Worm (Caenorhabditis elegans) whole organism, L4 larva: ENCODE data around the gene drn-1.

Source experiments
- F49E8.2 ChIP-seq: sonication (generic microtip); optimal IDR thresholded peaks from 2 replicates; lab custom pipeline; 2016; ENCODE audit warnings: missing compliant biosample characterization, mild to moderate bottlenecking, missing genetic modification characterization, borderline replicate concordance
- T20F7.1 ChIP-seq: fragments of 200-800 bp; sonication (Bioruptor generic); optimal IDR thresholded peaks from 2 replicates; lab custom pipeline; 2018; ENCODE audit warnings: mild to moderate bottlenecking, missing genetic modification characterization, missing compliant biosample characterization
- Y105C5A.15 ChIP-seq: fragments of 200-800 bp; sonication (Bioruptor generic); IDR thresholded peaks from 2 replicates; pipeline ENCODE4 v1.3.6; 2022; ENCODE audit warnings: missing genetic modification characterization, missing compliant biosample characterization
- Y48G9A.11 ChIP-seq: fragments of 200-800 bp; sonication (Bioruptor generic); IDR thresholded peaks from 2 replicates; pipeline ENCODE4 v1.3.6; 2022; ENCODE audit warnings: missing genetic modification reagents, missing genetic modification characterization, missing compliant biosample characterization
- Y5F2A.4 ChIP-seq: fragments of 200-800 bp; sonication (Bioruptor generic); optimal IDR thresholded peaks from 2 replicates; lab custom pipeline; 2018; ENCODE audit warnings: mild to moderate bottlenecking, missing genetic modification characterization, missing compliant biosample characterization
- Y75B8A.6 ChIP-seq: fragments of 200-800 bp; sonication (Bioruptor generic); IDR thresholded peaks from 2 replicates; pipeline ENCODE4 v1.3.6; 2022; ENCODE audit warnings: missing genetic modification reagents, missing genetic modification characterization, missing compliant biosample characterization
- ZK546.5 ChIP-seq, 2 experiments: sonication (generic microtip); optimal IDR thresholded peaks; 2 replicates each; lab custom pipeline; 2017; ENCODE audit warnings: missing biosample characterization in 2 of 2, missing genetic modification characterization in 2 of 2
- aha-1 ChIP-seq: fragments of 150-350 bp; peaks from one replicate; lab custom pipeline; 2014; ENCODE audit warnings: missing biosample characterization, missing genetic modification characterization
- aly-2 ChIP-seq: sonication (generic microtip); optimal IDR thresholded peaks from 2 replicates; lab custom pipeline; 2018; ENCODE audit warnings: missing biosample characterization, missing genetic modification characterization
- arid-1 ChIP-seq: fragments of 200-800 bp; sonication (Bioruptor generic); conservative IDR thresholded peaks from 2 replicates; pipeline ENCODE4 v1.3.6; 2022; ENCODE audit warnings: missing genetic modification reagents, missing genetic modification characterization, missing compliant biosample characterization
- ceh-20 ChIP-seq: fragments of 200-800 bp; sonication (Bioruptor generic); IDR thresholded peaks from 2 replicates; pipeline ENCODE4 v1.3.6; 2022; ENCODE audit warnings: missing genetic modification reagents, missing genetic modification characterization, missing compliant biosample characterization
- ceh-32 ChIP-seq: sonication (generic microtip); optimal IDR thresholded peaks from 2 replicates; lab custom pipeline; 2016; ENCODE audit warnings: mild to moderate bottlenecking, missing genetic modification characterization, missing compliant biosample characterization; ENCODE audit not compliant: poor library complexity
- ces-1 ChIP-seq: fragments of 150-350 bp; sonication (generic microtip); optimal IDR thresholded peaks from 4 replicates; lab custom pipeline; 2014; ENCODE audit warnings: missing biosample characterization, missing genetic modification reagents, missing genetic modification characterization
- cey-2 ChIP-seq: sonication (generic microtip); optimal IDR thresholded peaks from 3 replicates; lab custom pipeline; 2017; ENCODE audit warnings: missing genetic modification characterization, mild to moderate bottlenecking, missing compliant biosample characterization, antibody characterized with exemption, borderline replicate concordance; ENCODE audit not compliant: insufficient read depth
- daf-12 ChIP-seq: fragments of 150-350 bp; optimal IDR thresholded peaks from 2 replicates; lab custom pipeline; 2014; ENCODE audit warnings: missing biosample characterization, missing genetic modification reagents, missing genetic modification characterization
- daf-16 ChIP-seq, 3 experiments: sonication (generic microtip); optimal IDR thresholded peaks; 2 replicates each; lab custom pipeline; 2016 to 2017; ENCODE audit warnings: missing genetic modification characterization in 3 of 3, missing genetic modification reagents in 3 of 3, mild to moderate bottlenecking in 2 of 3, missing compliant biosample characterization in 2 of 3, missing biosample characterization in 1 of 3, moderate library complexity in 1 of 3
- dmd-6 ChIP-seq: fragments of 200-800 bp; sonication (Bioruptor generic); IDR thresholded peaks from 2 replicates; pipeline ENCODE4 v1.3.6; 2022; ENCODE audit warnings: missing genetic modification reagents, missing genetic modification characterization, missing compliant biosample characterization
- dmd-8 ChIP-seq: fragments of 200-800 bp; sonication (Bioruptor generic); IDR thresholded peaks from 2 replicates; pipeline ENCODE4 v1.3.6; 2022; ENCODE audit warnings: missing genetic modification characterization, missing compliant biosample characterization
- dmd-9 ChIP-seq: fragments of 200-800 bp; sonication (Bioruptor generic); IDR thresholded peaks from 2 replicates; pipeline ENCODE4 v1.3.6; 2022; ENCODE audit warnings: missing genetic modification reagents, missing genetic modification characterization, missing compliant biosample characterization
- dve-1 ChIP-seq: sonication (generic microtip); optimal IDR thresholded peaks from 2 replicates; lab custom pipeline; 2017; ENCODE audit warnings: antibody characterized with exemption, mild to moderate bottlenecking, missing genetic modification characterization, missing compliant biosample characterization; ENCODE audit not compliant: insufficient read depth
- fos-1 ChIP-seq: fragments of 150-350 bp; optimal IDR thresholded peaks from 2 replicates; lab custom pipeline; 2014; ENCODE audit warnings: missing biosample characterization, missing genetic modification characterization
- hif-1 ChIP-seq, 2 experiments: sonication (generic microtip); optimal IDR thresholded peaks; 2 replicates each; lab custom pipeline; 2016 to 2017; ENCODE audit warnings: missing compliant biosample characterization in 2 of 2, missing genetic modification characterization in 2 of 2, missing genetic modification reagents in 2 of 2, missing genotype in 2 of 2, mild to moderate bottlenecking in 1 of 2
- hlh-11 ChIP-seq: fragments of 200-800 bp; sonication (Bioruptor generic); optimal IDR thresholded peaks from 2 replicates; lab custom pipeline; 2018; ENCODE audit warnings: mild to moderate bottlenecking, missing genetic modification characterization, missing compliant biosample characterization
- jun-1 ChIP-seq: fragments of 150-350 bp; optimal IDR thresholded peaks from 2 replicates; lab custom pipeline; 2014; ENCODE audit warnings: missing biosample characterization, missing genetic modification reagents, missing genetic modification characterization
- lin-1 ChIP-seq: fragments of 200-800 bp; sonication (Bioruptor generic); IDR thresholded peaks from 2 replicates; pipeline ENCODE4 v1.3.6; 2022; ENCODE audit warnings: missing genetic modification reagents, missing genetic modification characterization, missing compliant biosample characterization
- lin-15B ChIP-seq: fragments of 150-350 bp; sonication (generic microtip); optimal IDR thresholded peaks from 3 replicates; lab custom pipeline; 2014; ENCODE audit warnings: missing biosample characterization, missing genetic modification characterization
- lin-39 ChIP-seq: fragments of 150-350 bp; optimal IDR thresholded peaks from 2 replicates; lab custom pipeline; 2014; ENCODE audit warnings: missing biosample characterization, missing genetic modification reagents, missing genetic modification characterization
- lir-3 ChIP-seq: sonication (generic microtip); optimal IDR thresholded peaks from 2 replicates; lab custom pipeline; 2016; ENCODE audit warnings: mild to moderate bottlenecking, missing genetic modification characterization, missing compliant biosample characterization
- mdl-1 ChIP-seq, 2 experiments: fragments of 150-350 bp in 1 of 2; sonication (generic microtip) in 1 of 2; optimal IDR thresholded peaks; 2 replicates each; lab custom pipeline; 2014 to 2017; ENCODE audit warnings: missing biosample characterization in 2 of 2, missing genetic modification characterization in 2 of 2
- mdt-29 ChIP-seq: fragments of 200-800 bp; sonication (Bioruptor generic); IDR thresholded peaks from 2 replicates; pipeline ENCODE4 v1.3.6; 2022; ENCODE audit warnings: missing genetic modification reagents, missing genetic modification characterization, missing compliant biosample characterization
- mxl-2 ChIP-seq: fragments of 200-800 bp; sonication (Bioruptor generic); conservative IDR thresholded peaks from 2 replicates; pipeline ENCODE4 v1.3.6; 2022; ENCODE audit warnings: missing genetic modification reagents, missing genetic modification characterization, missing compliant biosample characterization
- nhr-10 ChIP-seq: fragments of 150-350 bp; optimal IDR thresholded peaks from 2 replicates; lab custom pipeline; 2014; ENCODE audit warnings: missing biosample characterization, missing genetic modification characterization
- nhr-102 ChIP-seq: sonication (generic microtip); optimal IDR thresholded peaks from 2 replicates; lab custom pipeline; 2016; ENCODE audit warnings: mild to moderate bottlenecking, missing genetic modification characterization, moderate library complexity, missing compliant biosample characterization
- nhr-111 ChIP-seq: fragments of 200-800 bp; sonication (Bioruptor generic); optimal IDR thresholded peaks from 2 replicates; lab custom pipeline; 2018; ENCODE audit warnings: mild to moderate bottlenecking, missing genetic modification characterization, missing compliant biosample characterization
- nhr-28 ChIP-seq: fragments of 150-350 bp; optimal IDR thresholded peaks from 2 replicates; lab custom pipeline; 2014; ENCODE audit warnings: missing biosample characterization, missing genetic modification characterization
- nhr-6 ChIP-seq: fragments of 150-350 bp; optimal IDR thresholded peaks from 2 replicates; lab custom pipeline; 2014; ENCODE audit warnings: missing biosample characterization, missing genetic modification characterization
- php-3 ChIP-seq: fragments of 200-800 bp; sonication (Bioruptor generic); IDR thresholded peaks from 2 replicates; pipeline ENCODE4 v1.3.6; 2022; ENCODE audit warnings: missing genetic modification reagents, missing genetic modification characterization, missing compliant biosample characterization
- pqm-1 ChIP-seq: sonication (generic microtip); optimal IDR thresholded peaks from 2 replicates; lab custom pipeline; 2017; ENCODE audit warnings: missing biosample characterization, missing genetic modification characterization
- saeg-2 ChIP-seq: fragments of 200-800 bp; sonication (Bioruptor generic); IDR thresholded peaks from 2 replicates; pipeline ENCODE4 v1.3.6; 2022; ENCODE audit warnings: missing genetic modification reagents, missing genetic modification characterization, missing compliant biosample characterization
- sdz-12 ChIP-seq: fragments of 200-800 bp; sonication (Bioruptor generic); optimal IDR thresholded peaks from 2 replicates; lab custom pipeline; 2018; ENCODE audit warnings: mild to moderate bottlenecking, missing genetic modification characterization, missing compliant biosample characterization
- snpc-4 ChIP-seq: fragments of 150-350 bp; optimal IDR thresholded peaks from 2 replicates; lab custom pipeline; 2014; ENCODE audit warnings: missing biosample characterization, missing genetic modification characterization
- spr-1 ChIP-seq: sonication (generic microtip); optimal IDR thresholded peaks from 2 replicates; lab custom pipeline; 2016; ENCODE audit warnings: mild to moderate bottlenecking, missing genetic modification characterization, missing compliant biosample characterization
- tag-97 ChIP-seq: fragments of 200-800 bp; sonication (Bioruptor generic); IDR thresholded peaks from 2 replicates; pipeline ENCODE4 v1.3.6; 2022; ENCODE audit warnings: missing genetic modification characterization, missing compliant biosample characterization
- tra-1 ChIP-seq: fragments of 200-800 bp; sonication (Bioruptor generic); IDR thresholded peaks from 2 replicates; pipeline ENCODE4 v1.3.6; 2022; ENCODE audit warnings: missing genetic modification reagents, missing genetic modification characterization, missing compliant biosample characterization
- vab-7 ChIP-seq: fragments of 200-800 bp; sonication (Bioruptor generic); IDR thresholded peaks from 2 replicates; pipeline ENCODE4 v1.3.6; 2022; ENCODE audit warnings: missing genetic modification reagents, missing genetic modification characterization, missing compliant biosample characterization
- zfp-2 ChIP-seq: sonication (generic microtip); optimal IDR thresholded peaks from 2 replicates; lab custom pipeline; 2016; ENCODE audit warnings: mild to moderate bottlenecking, missing genetic modification characterization, missing compliant biosample characterization
- zip-2 ChIP-seq: fragments of 150-350 bp; optimal IDR thresholded peaks from 2 replicates; lab custom pipeline; 2014; ENCODE audit warnings: missing biosample characterization, missing genetic modification characterization

The drn-1 gene

DNA sequence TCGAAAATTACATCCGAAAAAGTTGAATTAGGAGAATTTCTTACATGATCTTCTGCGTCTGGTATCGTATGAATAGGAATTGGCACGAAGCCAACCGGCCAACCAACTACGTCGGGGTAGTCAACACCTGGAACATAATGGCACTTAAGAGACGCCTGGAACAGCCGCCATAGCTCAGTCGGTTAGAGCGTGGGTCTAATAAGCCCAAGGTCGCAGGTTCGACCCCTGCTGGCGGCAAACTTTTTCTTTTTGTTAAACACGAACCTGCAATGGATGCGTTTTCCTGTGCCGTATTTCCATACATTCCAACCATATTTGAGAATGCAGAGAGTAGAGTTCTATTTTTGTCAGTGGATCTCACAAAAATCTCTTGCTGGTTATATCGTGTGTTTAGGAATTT is 33.9 kb downstream of the drn-1 start (continued):
- TF ChIP-seq mxl-2 = no peak
- 0 out of 2 replicates have a peak, but pooled peaks have one; percentile 25 for TF ChIP-seq arid-1 (GFP tag; lab: Robert Waterston, UW)
- TF ChIP-seq fos-1 (tag; lab: Kevin White, UChicago) = no peak
- TF ChIP-seq Y48G9A.11 (GFP tag; lab: Robert Waterston, UW) = peak; percentile 58
- TF ChIP-seq T20F7.1 (GFP tag; lab: Kevin White, UChicago) = no peak
- TF ChIP-seq F49E8.2 (tag; lab: Kevin White, UChicago) = no peak
- TF ChIP-seq lin-39 (tag; lab: Kevin White, UChicago) = no peak
- TF ChIP-seq aha-1 = peak; percentile 93
- TF ChIP-seq dmd-8 (GFP tag; lab: Robert Waterston, UW) = peak; percentile 73; the same call in 1 of the 2 replicates
- peak; percentile 52; the same call in 1 of the 2 replicates for TF ChIP-seq tra-1 (GFP tag; lab: Robert Waterston, UW)
- no peak for TF ChIP-seq Y105C5A.15 (GFP tag; lab: Robert Waterston, UW)
- no peak for TF ChIP-seq snpc-4 (tag; lab: Kevin White, UChicago)
- TF ChIP-seq sdz-12 (GFP tag; lab: Kevin White, UChicago) = no peak

DNA sequence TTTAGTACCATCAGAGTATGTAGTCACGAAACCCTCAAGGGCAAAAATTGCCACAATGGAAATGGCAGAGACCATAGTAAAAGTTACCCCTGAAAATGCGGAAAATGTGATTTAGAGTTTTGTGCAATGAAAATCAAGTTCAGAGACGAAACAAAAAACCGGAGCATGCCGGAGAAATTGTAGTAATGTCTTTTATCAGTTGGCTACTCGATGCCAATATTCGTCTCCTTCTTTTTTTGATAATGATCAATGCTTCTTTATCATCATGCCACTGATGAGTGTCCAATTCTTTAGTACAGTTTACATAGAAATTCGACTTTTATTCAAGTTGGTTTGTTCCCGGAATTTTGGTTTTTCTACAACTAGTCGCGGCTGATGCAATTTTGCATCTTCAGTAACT is 35.9 kb downstream of the drn-1 start, which contains the start of gene pho-1:
Gene pho-1 (minus strand): TSS at position 89 of the 400 bp plus-strand sequence.
- TF ChIP-seq dmd-6 (peak; percentile 39; the same call in 1 of the 2 replicates), daf-16 (GFP tag; optimal IDR thresholded peaks at IDR 0.05; lab: Kevin White, UChicago) (no peak), daf-16 (tag; optimal IDR thresholded peaks at IDR 0.05; lab: Kevin White, UChicago) (peak; percentile 28), dve-1 (tag; lab: Kevin White, UChicago) (peak; percentile 29), nhr-28 (tag; lab: Kevin White, UChicago) (peak; percentile 67), php-3 (GFP tag; lab: Robert Waterston, UW) (peak; percentile 23; the same call in 1 of the 2 replicates), hlh-11 (peak; percentile 41), nhr-102 (no peak), pqm-1 (tag; lab: Kevin White, UChicago) (peak; percentile 66), jun-1 (no peak), lin-15B (tag; lab: Kevin White, UChicago) (no peak)

DNA sequence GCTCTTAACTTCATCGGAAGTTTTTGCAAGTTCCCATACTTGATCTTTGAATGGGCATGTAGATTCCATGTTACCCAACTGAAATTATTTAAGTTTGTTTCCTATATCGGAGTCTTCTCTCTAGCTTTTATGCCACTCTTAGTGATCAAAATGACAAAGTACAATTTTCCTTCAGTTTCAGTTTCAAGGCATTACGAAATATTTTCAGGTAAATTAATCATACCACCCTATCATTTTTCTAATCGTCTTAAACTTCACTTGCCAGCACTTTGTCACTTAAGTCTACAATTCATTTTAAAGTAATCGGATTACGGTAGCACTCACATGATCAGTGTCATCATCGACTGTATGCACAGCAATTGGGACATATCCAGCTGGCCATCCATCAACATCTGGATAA is 36.9 kb downstream of the drn-1 start:
- no peak for TF ChIP-seq daf-12 (tag; lab: Kevin White, UChicago)
- TF ChIP-seq hif-1 (tag; optimal IDR thresholded peaks at IDR 0.05; lab: Kevin White, UChicago) = no peak
- TF ChIP-seq saeg-2 = no peak
- no peak for TF ChIP-seq nhr-10 (tag; lab: Kevin White, UChicago)
- no peak for TF ChIP-seq lir-3 (tag; lab: Kevin White, UChicago)
- no peak for TF ChIP-seq Y75B8A.6 (GFP tag; lab: Robert Waterston, UW)
- no peak for TF ChIP-seq zfp-2 (tag; lab: Kevin White, UChicago)
- TF ChIP-seq zip-2 (tag; lab: Kevin White, UChicago) = no peak
- TF ChIP-seq mdl-1 (tag; optimal IDR thresholded peaks at IDR 0.05; lab: Kevin White, UChicago) = no peak
- no peak for TF ChIP-seq tag-97 (GFP tag; lab: Robert Waterston, UW)
- TF ChIP-seq arid-1 (GFP tag; lab: Robert Waterston, UW) = no peak
- no peak for TF ChIP-seq daf-16 (GFP tag; optimal IDR thresholded peaks at IDR 0.05; lab: Kevin White, UChicago)
- peak; percentile 10 for TF ChIP-seq daf-16 (tag; optimal IDR thresholded peaks at IDR 0.05; lab: Kevin White, UChicago)
- TF ChIP-seq vab-7 = no peak
- TF ChIP-seq lin-15B (tag; lab: Kevin White, UChicago) = no peak
- no peak for TF ChIP-seq ces-1
- TF ChIP-seq cey-2 (tag; lab: Kevin White, UChicago) = no peak
- TF ChIP-seq ceh-32 (tag; lab: Kevin White, UChicago) = no peak
- TF ChIP-seq aha-1 = no peak
- TF ChIP-seq ceh-20 = no peak
- TF ChIP-seq lin-1 (GFP tag; lab: Robert Waterston, UW) = no peak
- no peak for TF ChIP-seq nhr-6 (tag; lab: Kevin White, UChicago)
- no peak for TF ChIP-seq mdt-29 (GFP tag; lab: Robert Waterston, UW)
- TF ChIP-seq nhr-111 (GFP tag; lab: Kevin White, UChicago) = no peak
- no peak for TF ChIP-seq aly-2 (tag; lab: Kevin White, UChicago)
- TF ChIP-seq dmd-8 (GFP tag; lab: Robert Waterston, UW) = no peak
- TF ChIP-seq spr-1 (tag; lab: Kevin White, UChicago) = no peak
- TF ChIP-seq nhr-28 (tag; lab: Kevin White, UChicago) = peak; percentile 14
- TF ChIP-seq dmd-9 (GFP tag; lab: Robert Waterston, UW) = no peak
- no peak for TF ChIP-seq Y5F2A.4
- no peak for TF ChIP-seq ZK546.5 (tag; optimal IDR thresholded peaks at IDR 0.05; lab: Kevin White, UChicago)
